Worm (Caenorhabditis elegans) whole organism, early embryonic: ENCODE data around the gene sfxn-1.4.

ENCODE experiments used
- B0310.2 ChIP-seq: sonication (generic microtip); optimal IDR thresholded peaks from 2 replicates; lab custom pipeline; 2016; ENCODE audit warnings: mild to moderate bottlenecking, missing genetic modification characterization, missing compliant biosample characterization
- F13C5.2 ChIP-seq: sonication (generic microtip); optimal IDR thresholded peaks from 2 replicates; lab custom pipeline; 2017; ENCODE audit warnings: mild to moderate bottlenecking, missing genetic modification characterization, inconsistent platforms, missing compliant biosample characterization
- aly-1 ChIP-seq: sonication (generic microtip); optimal IDR thresholded peaks from 2 replicates; lab custom pipeline; 2016; ENCODE audit warnings: missing genetic modification characterization, missing compliant biosample characterization
- ama-1 ChIP-seq: fragments of 150-350 bp; optimal IDR thresholded peaks from 2 replicates; lab custom pipeline; 2014
- ceh-13 ChIP-seq: fragments of 200-800 bp; sonication (Bioruptor generic); optimal IDR thresholded peaks from 2 replicates; lab custom pipeline; 2018; ENCODE audit warnings: mild to moderate bottlenecking, missing genetic modification characterization, missing compliant biosample characterization
- ceh-36 ChIP-seq: sonication (generic microtip); optimal IDR thresholded peaks from 2 replicates; lab custom pipeline; 2016; ENCODE audit warnings: missing genetic modification characterization, inconsistent platforms, missing compliant biosample characterization
- ets-7 ChIP-seq: sonication (generic microtip); optimal IDR thresholded peaks from 2 replicates; lab custom pipeline; 2016; ENCODE audit warnings: missing genotype, missing genetic modification characterization, missing compliant biosample characterization
- flt-1 ChIP-seq: fragments of 200-800 bp; sonication (Bioruptor generic); IDR thresholded peaks from 2 replicates; pipeline ENCODE4 v1.3.6; 2022; ENCODE audit warnings: missing genetic modification characterization, missing compliant biosample characterization
- hmbx-1 ChIP-seq: sonication (generic microtip); optimal IDR thresholded peaks from 2 replicates; lab custom pipeline; 2016; ENCODE audit warnings: mild to moderate bottlenecking, missing genetic modification characterization, missing compliant biosample characterization
- hmg-4 ChIP-seq: fragments of 200-800 bp; sonication (Bioruptor generic); optimal IDR thresholded peaks from 2 replicates; lab custom pipeline; 2018; ENCODE audit warnings: mild to moderate bottlenecking, missing genetic modification characterization, missing compliant biosample characterization
- hnd-1 ChIP-seq: sonication (generic microtip); optimal IDR thresholded peaks from 2 replicates; lab custom pipeline; 2016; ENCODE audit warnings: missing genetic modification characterization, missing compliant biosample characterization
- pes-1 ChIP-seq: fragments of 200-800 bp; sonication (Bioruptor generic); IDR thresholded peaks from 2 replicates; pipeline ENCODE4 v1.3.6; 2022; ENCODE audit warnings: missing genetic modification reagents, missing genetic modification characterization, missing compliant biosample characterization
- scrt-1 ChIP-seq: fragments of 200-800 bp; sonication (Bioruptor generic); IDR thresholded peaks from 2 replicates; pipeline ENCODE4 v1.3.6; 2022; ENCODE audit warnings: missing genetic modification characterization, missing compliant biosample characterization
- sea-1 ChIP-seq: fragments of 200-800 bp; sonication (Bioruptor generic); conservative IDR thresholded peaks from 2 replicates; pipeline ENCODE4 v1.3.6; 2022; ENCODE audit warnings: missing genetic modification characterization, missing compliant biosample characterization
- tbx-11 ChIP-seq: fragments of 200-800 bp; sonication (Bioruptor generic); IDR thresholded peaks from 2 replicates; pipeline ENCODE4 v1.3.6; 2022; ENCODE audit warnings: missing genetic modification characterization, missing compliant biosample characterization
- tbx-37 ChIP-seq: fragments of 200-800 bp; sonication (Bioruptor generic); conservative IDR thresholded peaks from 2 replicates; pipeline ENCODE4 v1.3.6; 2022; ENCODE audit warnings: missing genetic modification reagents, missing genetic modification characterization, missing compliant biosample characterization
- tra-4 ChIP-seq: sonication (generic microtip); optimal IDR thresholded peaks from 2 replicates; lab custom pipeline; 2017; ENCODE audit warnings: missing genetic modification characterization, missing compliant biosample characterization

Gene sfxn-1.4

ce11 chrII:11675877-11676473 is 5.1 kb downstream of the sfxn-1.4 start, which contains the start of the genes trr-1 and C47D12.2:
trr-1 (minus strand) TSS chrII:11675927.
C47D12.2 (plus strand) TSS chrII:11676306.
- TF ChIP-seq scrt-1 (GFP tag; lab: Robert Waterston, UW) = no peak
- no peak for TF ChIP-seq tbx-11 (GFP tag; lab: Robert Waterston, UW)
- 0 out of 2 replicates have a peak, but pooled peaks have one; percentile 48 for TF ChIP-seq flt-1
- peak; percentile 39 for TF ChIP-seq F13C5.2 (tag; lab: Kevin White, UChicago)
- TF ChIP-seq ceh-13 = no peak
- TF ChIP-seq hmbx-1 (tag; lab: Kevin White, UChicago) = no peak
- no peak for TF ChIP-seq tra-4 (tag; lab: Kevin White, UChicago)

- TF ChIP-seq tbx-37 = no peak
Measured at ce11 chrII:11658854-11659253, 22.2 kb downstream of the sfxn-1.4 start.

ce11 chrII:11657079-11657478 is 24.0 kb downstream of the sfxn-1.4 start, which contains the start of gene nep-1:
nep-1 (minus strand) TSS chrII:11657179.
- no peak for TF ChIP-seq hnd-1 (tag; lab: Kevin White, UChicago)
- TF ChIP-seq aly-1 = no peak
- TF ChIP-seq tra-4 (tag; lab: Kevin White, UChicago) = no peak
- no peak for TF ChIP-seq ets-7 (tag; lab: Kevin White, UChicago)
- TF ChIP-seq hmg-4 (GFP tag; lab: Kevin White, UChicago) = no peak
- TF ChIP-seq scrt-1 (GFP tag; lab: Robert Waterston, UW) = no peak
- no peak for TF ChIP-seq B0310.2
- no peak for TF ChIP-seq ceh-13
- TF ChIP-seq pes-1 = no peak
- TF ChIP-seq ceh-36 = no peak
- TF ChIP-seq F13C5.2 (tag; lab: Kevin White, UChicago) = no peak
- no peak for TF ChIP-seq tbx-11 (GFP tag; lab: Robert Waterston, UW)
- no peak for TF ChIP-seq sea-1 (GFP tag; lab: Robert Waterston, UW)
- TF ChIP-seq flt-1 = no peak
- no peak for TF ChIP-seq tbx-37
- no peak for TF ChIP-seq ama-1 (lab: Kevin White, UChicago)
- no peak for TF ChIP-seq hmbx-1 (tag; lab: Kevin White, UChicago)

- TF ChIP-seq flt-1 (no peak), ceh-36 (no peak), tbx-37 (no peak), sea-1 (GFP tag; lab: Robert Waterston, UW) (no peak), F13C5.2 (tag; lab: Kevin White, UChicago) (no peak), ets-7 (tag; lab: Kevin White, UChicago) (no peak), hmg-4 (GFP tag; lab: Kevin White, UChicago) (no peak), B0310.2 (no peak), scrt-1 (GFP tag; lab: Robert Waterston, UW) (no peak), tbx-11 (GFP tag; lab: Robert Waterston, UW) (no peak), pes-1 (no peak), aly-1 (no peak), hmbx-1 (tag; lab: Kevin White, UChicago) (no peak), tra-4 (tag; lab: Kevin White, UChicago) (no peak)
Measured at ce11 chrII:11652679-11653174, 28.3 kb downstream of the sfxn-1.4 start, which contains the start of the genes rad-23 and rpn-12. rad-23 (minus strand) TSS chrII:11652729. rpn-12 (plus strand) TSS chrII:11653124.

ce11 chrII:11652125-11652524 is 28.9 kb downstream of the sfxn-1.4 start:
- no peak for TF ChIP-seq ets-7 (tag; lab: Kevin White, UChicago)
- TF ChIP-seq sea-1 (GFP tag; lab: Robert Waterston, UW) = no peak
- no peak for TF ChIP-seq pes-1
- no peak for TF ChIP-seq ama-1 (lab: Kevin White, UChicago)

ce11 chrII:11650975-11651588 is 30.0 kb downstream of the sfxn-1.4 start, which contains the start of gene coa-7:
coa-7 (minus strand) TSS chrII:11651148.
- TF ChIP-seq F13C5.2 (tag; lab: Kevin White, UChicago) (no peak), tbx-11 (GFP tag; lab: Robert Waterston, UW) (no peak), tbx-37 (no peak), pes-1 (no peak), ets-7 (tag; lab: Kevin White, UChicago) (no peak), flt-1 (no peak), hmg-4 (GFP tag; lab: Kevin White, UChicago) (no peak), sea-1 (GFP tag; lab: Robert Waterston, UW) (no peak), ceh-36 (no peak), scrt-1 (GFP tag; lab: Robert Waterston, UW) (no peak), tra-4 (tag; lab: Kevin White, UChicago) (no peak), aly-1 (no peak), ama-1 (lab: Kevin White, UChicago) (no peak), hmbx-1 (tag; lab: Kevin White, UChicago) (no peak), hnd-1 (tag; lab: Kevin White, UChicago) (no peak), ceh-13 (no peak), B0310.2 (no peak)

- TF ChIP-seq ets-7 (tag; lab: Kevin White, UChicago) (no peak), F13C5.2 (tag; lab: Kevin White, UChicago) (no peak), ceh-13 (no peak), scrt-1 (GFP tag; lab: Robert Waterston, UW) (no peak), tbx-11 (GFP tag; lab: Robert Waterston, UW) (no peak), pes-1 (no peak), tbx-37 (no peak), B0310.2 (no peak), sea-1 (GFP tag; lab: Robert Waterston, UW) (no peak), ama-1 (lab: Kevin White, UChicago) (no peak), hmg-4 (GFP tag; lab: Kevin White, UChicago) (no peak), aly-1 (no peak), flt-1 (no peak), ceh-36 (no peak), hmbx-1 (tag; lab: Kevin White, UChicago) (no peak), hnd-1 (tag; lab: Kevin White, UChicago) (no peak), tra-4 (tag; lab: Kevin White, UChicago) (no peak)
Measured at ce11 chrII:11649239-11649638, 31.8 kb downstream of the sfxn-1.4 start.
